Worm (Caenorhabditis elegans): ENCODE results near the gene dnj-23.

dnj-23 gene

DNA sequence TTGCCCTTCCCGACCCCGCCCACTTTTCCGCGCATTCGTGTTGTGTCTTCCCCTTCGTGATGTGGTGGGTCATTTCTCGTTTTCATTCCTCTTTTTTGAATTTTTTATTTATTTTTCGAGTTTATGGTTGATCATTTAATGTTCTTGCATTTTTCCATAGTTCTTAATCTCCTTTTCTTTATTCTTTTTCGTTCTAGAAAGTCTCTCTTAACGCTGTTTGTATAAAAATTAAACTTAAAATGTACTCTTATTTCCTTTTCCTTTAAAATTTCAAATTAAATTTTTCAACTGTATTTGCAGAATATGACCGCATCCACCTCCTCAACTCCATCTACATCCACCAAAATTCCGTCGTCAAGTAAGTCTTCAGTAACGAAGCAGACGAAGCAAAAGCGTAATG is 22.1 kb downstream of the dnj-23 start, which contains the start of gene hlh-3:
TSS of gene hlh-3 (plus strand) at position 301 of the 400 bp plus-strand sequence.
- TF ChIP-seq dmd-4 (tag; optimal IDR thresholded peaks at IDR 0.05), result no peak
- TF ChIP-seq nhr-6 (tag; optimal IDR thresholded peaks at IDR 0.05), result no peak
- TF ChIP-seq mab-5 (tag; optimal IDR thresholded peaks at IDR 0.05), result no peak
- no peak for TF ChIP-seq lsy-2 (tag; optimal IDR thresholded peaks at IDR 0.05)
- no peak for TF ChIP-seq C34F6.9 (tag; optimal IDR thresholded peaks at IDR 0.05)
- TF ChIP-seq nhr-21 (tag; optimal IDR thresholded peaks at IDR 0.05), result no peak
- TF ChIP-seq egl-27 (tag; optimal IDR thresholded peaks at IDR 0.05), result no peak
- TF ChIP-seq lin-13 (GFP tag; optimal IDR thresholded peaks at IDR 0.05), result no peak
- no peak for TF ChIP-seq unc-55 (GFP tag; optimal IDR thresholded peaks at IDR 0.05)
- TF ChIP-seq snpc-4 (tag; optimal IDR thresholded peaks at IDR 0.05), result no peak
- no peak for TF ChIP-seq blmp-1 (tag; optimal IDR thresholded peaks at IDR 0.05; ENCODE audit: insufficient read depth)
- TF ChIP-seq F13H6.1 (tag; optimal IDR thresholded peaks at IDR 0.05), result no peak
- no peak for TF ChIP-seq gmeb-1 (tag; optimal IDR thresholded peaks at IDR 0.05)
- TF ChIP-seq unc-39 (tag; optimal IDR thresholded peaks at IDR 0.05), result no peak
- TF ChIP-seq lin-39 (tag; optimal IDR thresholded peaks at IDR 0.05), result no peak
- no peak for TF ChIP-seq sem-4 (tag; optimal IDR thresholded peaks at IDR 0.05)

DNA sequence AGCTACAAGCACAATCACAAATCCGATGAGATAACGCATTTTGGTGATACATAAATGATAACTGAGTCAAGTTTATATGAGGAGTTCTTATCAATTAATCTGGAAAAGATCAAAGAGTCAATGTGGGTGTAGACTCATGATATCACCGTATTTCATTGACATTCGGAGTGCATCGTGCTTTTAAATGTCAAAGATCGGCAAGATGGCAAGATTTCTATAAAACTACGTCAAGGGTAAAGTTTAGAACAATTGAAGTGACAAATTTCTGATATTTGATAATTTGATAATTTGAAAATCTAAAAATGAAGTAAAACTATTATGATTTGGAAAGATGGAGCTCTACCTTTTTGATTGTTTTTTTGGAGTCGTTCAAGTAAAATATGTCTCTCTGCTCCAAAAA is 25.3 kb downstream of the dnj-23 start, which contains the start of gene sysm-1:
TSS of gene sysm-1 (minus strand) at position 101 of the 400 bp plus-strand sequence.
- no peak for TF ChIP-seq nhr-21 (tag; optimal IDR thresholded peaks at IDR 0.05)

DNA sequence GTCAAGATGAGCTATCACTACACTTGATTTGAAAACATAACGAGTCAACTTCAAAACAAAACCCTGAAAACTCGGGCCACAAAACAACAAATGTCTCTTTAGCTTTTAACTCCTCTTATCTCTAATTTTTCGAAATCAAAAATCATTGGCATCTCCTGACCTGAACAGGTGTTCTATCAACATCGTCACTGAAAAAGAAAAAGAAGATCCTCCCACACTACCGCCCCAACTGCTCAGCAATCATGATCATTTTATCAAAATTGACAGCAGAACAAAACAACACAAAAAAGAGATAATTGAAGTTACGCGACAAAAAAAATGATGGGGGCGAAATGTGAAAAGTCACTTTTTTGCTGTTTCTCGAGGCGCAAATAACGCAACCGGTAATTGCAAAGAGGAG is 30.0 kb downstream of the dnj-23 start:
- no peak for TF ChIP-seq nhr-237 (tag; optimal IDR thresholded peaks at IDR 0.05)
- TF ChIP-seq R02D3.7 (tag; optimal IDR thresholded peaks at IDR 0.05), result no peak
- TF ChIP-seq F13H6.1 (tag; optimal IDR thresholded peaks at IDR 0.05), result peak; percentile 53
- TF ChIP-seq nhr-10 (tag; optimal IDR thresholded peaks at IDR 0.05), result no peak
- no peak for TF ChIP-seq skn-1 (tag; optimal IDR thresholded peaks at IDR 0.05)
- TF ChIP-seq blmp-1 (tag; optimal IDR thresholded peaks at IDR 0.05; ENCODE audit: insufficient read depth), result no peak
- TF ChIP-seq ama-1 (optimal IDR thresholded peaks at IDR 0.05), result no peak
- TF ChIP-seq sem-4 (tag; optimal IDR thresholded peaks at IDR 0.05), result no peak
- TF ChIP-seq nhr-21 (tag; optimal IDR thresholded peaks at IDR 0.05), result no peak
- peak; percentile 42 for TF ChIP-seq C34F6.9 (tag; optimal IDR thresholded peaks at IDR 0.05)
- TF ChIP-seq nhr-129 (tag; optimal IDR thresholded peaks at IDR 0.05), result peak; percentile 15
- TF ChIP-seq nhr-77 (tag; optimal IDR thresholded peaks at IDR 0.05), result no peak
- TF ChIP-seq nhr-11 (tag; optimal IDR thresholded peaks at IDR 0.05), result no peak

DNA sequence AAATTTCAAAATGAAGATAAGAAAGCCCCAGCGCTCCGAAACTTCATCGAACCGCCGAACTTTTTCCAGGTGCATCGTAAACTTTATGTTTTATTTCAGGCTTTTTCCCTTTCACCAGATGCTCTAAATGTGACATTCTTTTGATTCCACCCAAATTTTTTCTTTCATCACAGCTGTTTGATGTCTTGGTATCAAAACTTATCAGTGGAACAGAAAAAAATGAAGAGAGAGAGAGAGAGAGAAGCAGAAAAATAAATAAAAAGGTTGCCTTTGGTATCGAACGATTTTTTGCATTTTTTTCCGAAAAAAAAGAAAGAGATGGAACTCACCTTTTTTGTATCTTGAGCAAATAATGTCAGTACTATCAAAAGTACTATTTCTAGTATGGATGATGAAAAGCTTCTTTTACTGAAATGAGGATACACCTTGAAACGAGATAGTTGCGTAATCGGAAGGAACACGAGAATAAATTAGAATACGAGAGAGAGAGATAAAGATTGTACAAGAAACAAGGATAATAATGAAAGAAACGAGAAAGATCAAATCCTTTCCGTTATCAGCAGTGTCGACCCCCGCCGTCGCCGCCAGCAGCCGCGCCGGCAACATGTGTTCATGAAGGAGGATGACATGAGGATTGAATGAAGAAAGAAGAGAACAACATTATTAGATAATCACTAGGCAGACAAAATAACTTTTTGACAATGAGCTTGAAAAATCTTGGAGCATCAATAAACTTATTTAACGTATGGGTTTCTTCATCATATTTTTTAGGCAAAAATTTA is 32.1 kb downstream of the dnj-23 start:
- peak in 1 of 2 experiments; percentile 5 for TF ChIP-seq lsy-2 (tag; optimal IDR thresholded peaks at IDR 0.05)
- TF ChIP-seq nhr-12 (tag; optimal IDR thresholded peaks at IDR 0.05), result no peak
- no peak for TF ChIP-seq mab-5 (tag; optimal IDR thresholded peaks at IDR 0.05)
- TF ChIP-seq sma-9 (GFP tag; optimal IDR thresholded peaks at IDR 0.05), result peak; percentile 70
- no peak for TF ChIP-seq sma-9 (tag; optimal IDR thresholded peaks at IDR 0.05)
- peak; percentile 3 for TF ChIP-seq F13H6.1 (tag; optimal IDR thresholded peaks at IDR 0.05)
- no peak for TF ChIP-seq nhr-23 (tag; optimal IDR thresholded peaks at IDR 0.05)
- no peak for TF ChIP-seq dmd-4 (tag; optimal IDR thresholded peaks at IDR 0.05)
- TF ChIP-seq fos-1 (tag; optimal IDR thresholded peaks at IDR 0.05), result peak; percentile 37

DNA sequence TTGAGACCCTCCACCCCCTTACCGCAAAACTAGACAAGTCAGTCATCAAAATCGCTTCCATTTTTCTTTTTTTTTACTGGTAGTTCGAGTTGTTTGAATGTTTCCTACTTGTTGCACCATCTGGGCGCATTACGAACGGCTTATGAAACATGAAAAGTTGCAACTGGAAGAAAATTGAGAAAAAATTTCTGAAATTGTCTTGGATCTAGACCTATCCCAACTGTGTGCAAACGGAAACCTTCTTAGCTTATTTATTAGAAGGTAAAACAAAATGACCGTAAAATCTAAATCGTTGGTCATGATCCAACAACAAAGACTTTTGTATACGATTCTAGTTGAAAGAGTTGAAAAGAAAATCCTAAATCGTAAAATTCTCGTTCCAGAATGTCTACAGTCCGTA is 33.9 kb downstream of the dnj-23 start:
- TF ChIP-seq mbf-1 (tag; optimal IDR thresholded peaks at IDR 0.05), result no peak
- no peak for TF ChIP-seq nhr-21 (tag; optimal IDR thresholded peaks at IDR 0.05)
- TF ChIP-seq ztf-4 (tag; optimal IDR thresholded peaks at IDR 0.05), result no peak
- no peak for TF ChIP-seq ZK546.5 (tag; optimal IDR thresholded peaks at IDR 0.05)
- no peak for TF ChIP-seq lin-11 (tag; optimal IDR thresholded peaks at IDR 0.05)
- no peak for TF ChIP-seq nhr-77 (tag; optimal IDR thresholded peaks at IDR 0.05)
- TF ChIP-seq unc-62 (GFP tag; optimal IDR thresholded peaks at IDR 0.05), result no peak
